Worm (Caenorhabditis elegans): ENCODE results near the gene F46H5.5.

The F46H5.5 gene

ce11 chrX:7234723-7235203 lies 22.0 kb downstream of the F46H5.5 start (continued):
- TF ChIP-seq rnt-1 (tag; optimal IDR thresholded peaks at IDR 0.05) (no peak), unc-55 (GFP tag; optimal IDR thresholded peaks at IDR 0.05) (no peak), hlh-8 (tag; optimal IDR thresholded peaks at IDR 0.05) (no peak), ama-1 (optimal IDR thresholded peaks at IDR 0.05) (no peak), dmd-4 (tag; optimal IDR thresholded peaks at IDR 0.05; ENCODE audit: borderline replicate concordance) (peak; percentile 30), K02D7.2 (tag; optimal IDR thresholded peaks at IDR 0.05) (no peak), pha-4 (tag; optimal IDR thresholded peaks at IDR 0.05) (no peak), sox-4 (tag; optimal IDR thresholded peaks at IDR 0.05) (no peak), ceh-14 (tag; optimal IDR thresholded peaks at IDR 0.05) (peak; percentile 49), tbx-2 (tag; optimal IDR thresholded peaks at IDR 0.05) (peak; percentile 10), ceh-48 (tag; optimal IDR thresholded peaks at IDR 0.05) (no peak), ets-4 (tag; optimal IDR thresholded peaks at IDR 0.05) (no peak), pat-9 (tag; optimal IDR thresholded peaks at IDR 0.05) (no peak), unc-42 (tag; optimal IDR thresholded peaks at IDR 0.05) (peak; percentile 91), pha-2 (tag; optimal IDR thresholded peaks at IDR 0.05) (no peak), ceh-24 (tag; optimal IDR thresholded peaks at IDR 0.05) (no peak)

ce11 chrX:7234074-7234453 lies 22.7 kb downstream of the F46H5.5 start:
- TF ChIP-seq nhr-232 (tag; optimal IDR thresholded peaks at IDR 0.05) (no peak), madf-2 (tag; optimal IDR thresholded peaks at IDR 0.05) (no peak), syd-9 (tag; optimal IDR thresholded peaks at IDR 0.05) (no peak), gmeb-2 (tag; optimal IDR thresholded peaks at IDR 0.05) (no peak), ahr-1 (tag; optimal IDR thresholded peaks at IDR 0.05) (no peak), F13H6.1 (tag; optimal IDR thresholded peaks at IDR 0.05) (no peak), pat-9 (tag; optimal IDR thresholded peaks at IDR 0.05) (no peak), ceh-19 (GFP tag; optimal IDR thresholded peaks at IDR 0.05) (no peak), pax-1 (tag; optimal IDR thresholded peaks at IDR 0.05) (no peak), unc-86 (tag; optimal IDR thresholded peaks at IDR 0.05) (no peak), ceh-18 (tag; optimal IDR thresholded peaks at IDR 0.05) (no peak)

- TF ChIP-seq ceh-34 (tag; optimal IDR thresholded peaks at IDR 0.05) = peak; percentile 34
- peak; percentile 38 for TF ChIP-seq elt-2 (tag; optimal IDR thresholded peaks at IDR 0.05)
- no peak for TF ChIP-seq hlh-6 (tag; optimal IDR thresholded peaks at IDR 0.05)
- TF ChIP-seq ama-1 (optimal IDR thresholded peaks at IDR 0.05) = no peak
- no peak for TF ChIP-seq eyg-1 (tag; optimal IDR thresholded peaks at IDR 0.05)
These were observed 23.4 kb downstream of the F46H5.5 start for ce11 chrX:7233127-7234073.

- no peak for TF ChIP-seq sox-4 (tag; optimal IDR thresholded peaks at IDR 0.05)
- TF ChIP-seq ceh-34 (tag; optimal IDR thresholded peaks at IDR 0.05) = peak; percentile 2
- no peak for TF ChIP-seq ceh-48 (tag; optimal IDR thresholded peaks at IDR 0.05)
- peak; percentile 74 for TF ChIP-seq syd-9 (tag; optimal IDR thresholded peaks at IDR 0.05)
- TF ChIP-seq nfya-1 (tag; optimal IDR thresholded peaks at IDR 0.05) = peak; percentile 29
- no peak for TF ChIP-seq che-1 (tag; optimal IDR thresholded peaks at IDR 0.05)
- peak; percentile 4 for TF ChIP-seq unc-55 (GFP tag; optimal IDR thresholded peaks at IDR 0.05)
- TF ChIP-seq ceh-31 (tag; optimal IDR thresholded peaks at IDR 0.05) = peak; percentile 50
- TF ChIP-seq tbx-2 (tag; optimal IDR thresholded peaks at IDR 0.05) = peak; percentile 40
- peak; percentile 45 for TF ChIP-seq ref-2 (tag; optimal IDR thresholded peaks at IDR 0.05)
- TF ChIP-seq unc-42 (tag; optimal IDR thresholded peaks at IDR 0.05) = peak; percentile 50
- TF ChIP-seq eyg-1 (tag; optimal IDR thresholded peaks at IDR 0.05) = peak; percentile 28
These were observed 24.5 kb downstream of the F46H5.5 start for ce11 chrX:7232158-7232822.
